Worm (Caenorhabditis elegans): Measurements from ENCODE around the gene F48G7.7.

Gene F48G7.7

ce11 chrV:610217-610616, 16.0 kb downstream of the F48G7.7 start, which contains the start of gene nhr-90:
TSS of gene nhr-90 (plus strand) at chrV:610512.
- TF ChIP-seq pha-4 (tag; optimal IDR thresholded peaks at IDR 0.05) (no peak), F52B5.7 (tag; optimal IDR thresholded peaks at IDR 0.05) (no peak), rcor-1 (GFP tag; IDR thresholded peaks at IDR 0.05) (no peak), tbp1 (GFP tag; optimal IDR thresholded peaks at IDR 0.05) (no peak), tlf-1 (GFP tag; optimal IDR thresholded peaks at IDR 0.05) (no peak), F57A8.1 (GFP tag; optimal IDR thresholded peaks at IDR 0.05) (no peak), hlh-26 (GFP tag; conservative IDR thresholded peaks at IDR 0.05) (no peak), ztf-3 (GFP tag; optimal IDR thresholded peaks at IDR 0.05) (no peak), nhr-80 (tag; optimal IDR thresholded peaks at IDR 0.05) (no peak), B0336.3 (GFP tag; IDR thresholded peaks at IDR 0.05) (no peak), fkh-3 (tag; optimal IDR thresholded peaks at IDR 0.05) (no peak), ets-4 (GFP tag; optimal IDR thresholded peaks at IDR 0.05) (no peak), mel-28 (tag; optimal IDR thresholded peaks at IDR 0.05; ENCODE audit: borderline replicate concordance) (no peak), sea-2 (GFP tag; IDR thresholded peaks at IDR 0.05) (no peak), lag-1 (GFP tag; IDR thresholded peaks at IDR 0.05) (no peak), F22D6.2 (tag; optimal IDR thresholded peaks at IDR 0.05) (no peak), nfyb-1 (GFP tag; IDR thresholded peaks at IDR 0.05) (no peak), snpc-4 (GFP tag; optimal IDR thresholded peaks at IDR 0.05) (no peak), snpc-4 (tag; optimal IDR thresholded peaks at IDR 0.05) (no peak), dpl-1 (GFP tag; optimal IDR thresholded peaks at IDR 0.05) (no peak)

DNA sequence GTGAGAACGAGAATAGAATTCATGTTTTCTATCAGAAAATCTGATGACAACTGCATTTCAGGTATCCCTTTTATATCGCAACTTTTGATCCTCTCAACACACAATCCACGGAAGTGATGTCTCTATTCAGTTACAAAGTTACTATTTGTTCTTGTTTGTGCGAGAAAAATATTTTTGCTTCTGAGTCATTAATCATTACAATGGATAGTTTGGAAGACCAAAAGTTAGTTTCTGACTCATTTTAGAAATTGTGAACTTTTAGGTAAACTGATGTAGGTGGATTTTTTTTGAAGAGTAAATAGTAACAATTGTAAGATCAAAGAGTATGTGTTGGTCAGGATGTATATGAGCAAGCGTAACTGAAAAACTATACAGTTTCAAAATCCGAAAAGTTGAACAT, 16.6 kb downstream of the F48G7.7 start, which contains the start of gene srlf-36:
Gene srlf-36 (minus strand): TSS at position 101 of the 400 bp plus-strand sequence.
- TF ChIP-seq F33H1.4 (GFP tag; IDR thresholded peaks at IDR 0.05) (no peak), ceh-91 (GFP tag; IDR thresholded peaks at IDR 0.05) (no peak), ztf-26 (tag; optimal IDR thresholded peaks at IDR 0.05) (no peak), cebp-1 (GFP tag; IDR thresholded peaks at IDR 0.05) (no peak), cebp-1 (tag; optimal IDR thresholded peaks at IDR 0.05) (no peak), nfyb-1 (GFP tag; IDR thresholded peaks at IDR 0.05) (no peak), pha-4 (tag; optimal IDR thresholded peaks at IDR 0.05) (no peak), lin-35 (GFP tag; optimal IDR thresholded peaks at IDR 0.05) (no peak), repo-1 (tag; optimal IDR thresholded peaks at IDR 0.05) (no peak), Y79H2A.3 (GFP tag; conservative IDR thresholded peaks at IDR 0.05) (no peak), hlh-26 (GFP tag; conservative IDR thresholded peaks at IDR 0.05) (no peak), sdz-38 (tag; optimal IDR thresholded peaks at IDR 0.05) (no peak), mxl-1 (tag; optimal IDR thresholded peaks at IDR 0.05) (no peak), akir-1 (GFP tag; optimal IDR thresholded peaks at IDR 0.05) (no peak), madf-10 (tag; optimal IDR thresholded peaks at IDR 0.05) (no peak), snpc-4 (GFP tag; optimal IDR thresholded peaks at IDR 0.05) (no peak), snpc-4 (tag; optimal IDR thresholded peaks at IDR 0.05) (no peak), snpc-1.3 (tag; optimal IDR thresholded peaks at IDR 0.05; ENCODE audit: insufficient read depth) (no peak), ZK185.1 (tag; optimal IDR thresholded peaks at IDR 0.05; ENCODE audit: poor library complexity, severe bottlenecking) (no peak), atf-7 (tag; optimal IDR thresholded peaks at IDR 0.05) (no peak), dpff-1 (tag; optimal IDR thresholded peaks at IDR 0.05) (no peak), hmg-1.2 (GFP tag; IDR thresholded peaks at IDR 0.05) (no peak)

DNA sequence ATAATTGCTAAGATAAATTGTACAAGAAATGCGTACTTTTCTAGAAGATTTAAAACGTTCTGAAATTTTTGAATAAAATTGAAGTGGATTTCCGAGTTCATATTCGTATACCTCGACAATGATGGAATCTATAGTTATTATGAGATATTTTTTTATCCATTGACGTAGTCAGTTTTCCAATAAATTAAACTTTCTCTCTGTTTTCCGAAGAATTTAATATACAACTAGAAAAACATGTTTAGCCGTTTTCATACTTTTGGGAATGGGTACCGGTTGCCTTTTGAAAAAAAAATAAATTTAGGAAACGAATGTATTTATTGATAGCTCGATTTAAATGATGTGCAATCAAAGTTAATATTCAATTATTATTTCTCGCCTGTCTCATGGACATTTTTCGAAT, 17.4 kb downstream of the F48G7.7 start, which contains the start of gene srw-109:
Gene srw-109 (minus strand): TSS at position 101 of the 400 bp plus-strand sequence.
- TF ChIP-seq egl-18 (GFP tag; IDR thresholded peaks at IDR 0.05) (no peak), him-1 (tag; optimal IDR thresholded peaks at IDR 0.05) (no peak), akir-1 (GFP tag; optimal IDR thresholded peaks at IDR 0.05) (no peak), atf-7 (tag; optimal IDR thresholded peaks at IDR 0.05) (no peak), hmg-1.2 (GFP tag; IDR thresholded peaks at IDR 0.05) (no peak), F39B2.1 (GFP tag; IDR thresholded peaks at IDR 0.05) (no peak), Y56A3A.18 (GFP tag; IDR thresholded peaks at IDR 0.05) (no peak), cebp-1 (GFP tag; IDR thresholded peaks at IDR 0.05) (no peak), cebp-1 (tag; optimal IDR thresholded peaks at IDR 0.05) (no peak), D2030.7 (GFP tag; IDR thresholded peaks at IDR 0.05) (no peak), Y67H2A.10 (GFP tag; conservative IDR thresholded peaks at IDR 0.05) (no peak), mcd-1 (GFP tag; IDR thresholded peaks at IDR 0.05) (no peak), aptf-2 (GFP tag; conservative IDR thresholded peaks at IDR 0.05) (no peak), lsl-1 (GFP tag; optimal IDR thresholded peaks at IDR 0.05) (no peak), unc-62 (GFP tag; optimal IDR thresholded peaks at IDR 0.05) (no peak), ceh-40 (GFP tag; IDR thresholded peaks at IDR 0.05) (no peak), somi-1 (GFP tag; optimal IDR thresholded peaks at IDR 0.05) (no peak)

Measured in whole organism, young adult.